Fruit fly (Drosophila melanogaster): ENCODE results near the gene Cpsf100.
A peak's percentile ranks its signal among the peaks of the same experiment; 100 is the strongest.

The Cpsf100 gene

dm6 chr3R:29055710-29056109, 21.3 kb downstream of the Cpsf100 start, which contains the start of gene Sirt7:
Gene Sirt7 (plus strand): TSS chr3R:29055927.
- TF ChIP-seq brk (GFP tag; optimal IDR thresholded peaks at IDR 0.05) (no peak), jim (GFP tag; optimal IDR thresholded peaks at IDR 0.05) (no peak), Myc (optimal IDR thresholded peaks at IDR 0.05) (no peak), Hr78 (GFP tag; optimal IDR thresholded peaks at IDR 0.05) (no peak), dl (GFP tag; optimal IDR thresholded peaks at IDR 0.05; ENCODE audit: insufficient read depth in 1 of 2, partially characterized antibody in 2 of 2) (no peak), Jra (GFP tag; optimal IDR thresholded peaks at IDR 0.05) (no peak), foxo (GFP tag; optimal IDR thresholded peaks at IDR 0.05) (no peak), Hr83 (GFP tag; optimal IDR thresholded peaks at IDR 0.05; ENCODE audit: poor library complexity, severe bottlenecking) (no peak), Dfd (GFP tag; optimal IDR thresholded peaks at IDR 0.05) (no peak), Rel (GFP tag; optimal IDR thresholded peaks at IDR 0.05) (no peak), Rel (tag; optimal IDR thresholded peaks at IDR 0.05) (no peak), Vsx2 (GFP tag; optimal IDR thresholded peaks at IDR 0.05; ENCODE audit: partially characterized antibody) (peak; percentile 72), dsf (GFP tag; optimal IDR thresholded peaks at IDR 0.05; ENCODE audit: borderline replicate concordance) (no peak), dmrt93B (GFP tag; optimal IDR thresholded peaks at IDR 0.05) (no peak), Sp1 (GFP tag; optimal IDR thresholded peaks at IDR 0.05) (peak; percentile 63), br (GFP tag; optimal IDR thresholded peaks at IDR 0.05) (no peak), Abd-B (GFP tag; optimal IDR thresholded peaks at IDR 0.05) (no peak), Hnf4 (GFP tag; optimal IDR thresholded peaks at IDR 0.05) (no peak), GATAd (GFP tag; optimal IDR thresholded peaks at IDR 0.05) (no peak), CrebA (GFP tag; optimal IDR thresholded peaks at IDR 0.05; ENCODE audit: borderline replicate concordance) (no peak), fru (GFP tag; optimal IDR thresholded peaks at IDR 0.05) (no peak), sage (GFP tag; optimal IDR thresholded peaks at IDR 0.05) (no peak), HLH106 (tag; optimal IDR thresholded peaks at IDR 0.05) (peak; percentile 18), pan (optimal IDR thresholded peaks at IDR 0.05) (no peak), CG32264 (GFP tag; optimal IDR thresholded peaks at IDR 0.05) (no peak)

- TF ChIP-seq tai (GFP tag; optimal IDR thresholded peaks at IDR 0.05) (no peak), Hnf4 (GFP tag; optimal IDR thresholded peaks at IDR 0.05) (no peak), Jra (GFP tag; optimal IDR thresholded peaks at IDR 0.05) (no peak), dmrt93B (GFP tag; optimal IDR thresholded peaks at IDR 0.05) (no peak), sage (GFP tag; optimal IDR thresholded peaks at IDR 0.05) (no peak), CrebA (GFP tag; optimal IDR thresholded peaks at IDR 0.05; ENCODE audit: borderline replicate concordance) (no peak), Myc (optimal IDR thresholded peaks at IDR 0.05) (no peak), jim (GFP tag; optimal IDR thresholded peaks at IDR 0.05) (no peak), ey (GFP tag; optimal IDR thresholded peaks at IDR 0.05) (no peak), Hr78 (GFP tag; optimal IDR thresholded peaks at IDR 0.05) (no peak), foxo (GFP tag; optimal IDR thresholded peaks at IDR 0.05) (no peak), Dfd (GFP tag; optimal IDR thresholded peaks at IDR 0.05) (no peak), rgr (GFP tag; optimal IDR thresholded peaks at IDR 0.05) (no peak), Dif (GFP tag; optimal IDR thresholded peaks at IDR 0.05; ENCODE audit: partially characterized antibody) (no peak), N (GFP tag; optimal IDR thresholded peaks at IDR 0.05) (no peak), sv (GFP tag; optimal IDR thresholded peaks at IDR 0.05) (no peak), usp (GFP tag; optimal IDR thresholded peaks at IDR 0.05) (no peak), lola (GFP tag; optimal IDR thresholded peaks at IDR 0.05) (no peak), pan (optimal IDR thresholded peaks at IDR 0.05) (no peak), h (GFP tag; optimal IDR thresholded peaks at IDR 0.05) (no peak)
These were observed 25.0 kb downstream of the Cpsf100 start for dm6 chr3R:29059385-29059784.

dm6 chr3R:29062717-29063206, 28.4 kb downstream of the Cpsf100 start, which contains the start of the genes Cul5 and Bicra:
Gene Cul5 (minus strand): TSS chr3R:29062975.
Gene Bicra (plus strand): TSS chr3R:29063040.
- TF ChIP-seq rgr (GFP tag; optimal IDR thresholded peaks at IDR 0.05) (peak; percentile 16), Hnf4 (GFP tag; optimal IDR thresholded peaks at IDR 0.05) (no peak), Abd-B (GFP tag; optimal IDR thresholded peaks at IDR 0.05) (no peak), Rel (GFP tag; optimal IDR thresholded peaks at IDR 0.05) (no peak), Rel (tag; optimal IDR thresholded peaks at IDR 0.05) (peak; percentile 49), Hr83 (GFP tag; optimal IDR thresholded peaks at IDR 0.05; ENCODE audit: poor library complexity, severe bottlenecking) (peak; percentile 39), h (GFP tag; optimal IDR thresholded peaks at IDR 0.05) (peak; percentile 44), Vsx2 (GFP tag; optimal IDR thresholded peaks at IDR 0.05; ENCODE audit: partially characterized antibody) (peak; percentile 62), CG32264 (GFP tag; optimal IDR thresholded peaks at IDR 0.05) (peak; percentile 20), psq (GFP tag; optimal IDR thresholded peaks at IDR 0.05) (no peak)
